Fruit fly (Drosophila melanogaster) whole organism, embryonic: ENCODE data around the gene dor.

Experiments used
- Abd-B ChIP-seq: fragments of 200-800 bp; sonication (Bioruptor generic); optimal IDR thresholded peaks from 2 replicates; lab custom pipeline; 2018; ENCODE audit warnings: missing biosample characterization, mild to moderate bottlenecking, missing genetic modification characterization, moderate library complexity
- Adf1 ChIP-seq: fragments of 200-800 bp; sonication (Bioruptor generic); IDR thresholded peaks from 2 replicates; pipeline ENCODE4 v1.3.6; 2022; ENCODE audit warnings: missing biosample characterization, missing genetic modification characterization
- Aef1 ChIP-seq: fragments of 200-800 bp; sonication (Bioruptor generic); IDR thresholded peaks from 3 replicates; pipeline ENCODE4 v1.3.6; 2022; ENCODE audit warnings: missing biosample characterization, missing genetic modification characterization
- Atf3 ChIP-seq: fragments of 200-800 bp; sonication (Bioruptor generic); optimal IDR thresholded peaks from 3 replicates; lab custom pipeline; 2016; ENCODE audit warnings: missing biosample characterization, missing genetic modification characterization
- Bgb ChIP-seq: fragments of 200-800 bp; sonication (Bioruptor generic); IDR thresholded peaks from 2 replicates; pipeline ENCODE4 v1.3.6; 2022; ENCODE audit warnings: missing biosample characterization, missing genetic modification characterization; ENCODE audit not compliant: partially characterized antibody
- CG10147 ChIP-seq: fragments of 200-800 bp; sonication (Bioruptor generic); optimal IDR thresholded peaks from 2 replicates; lab custom pipeline; 2019; ENCODE audit warnings: missing biosample characterization, mild to moderate bottlenecking, missing genetic modification characterization, moderate library complexity
- CG10654 ChIP-seq: fragments of 200-800 bp; sonication (Bioruptor generic); optimal IDR thresholded peaks from 2 replicates; lab custom pipeline; 2016; ENCODE audit warnings: missing biosample characterization, missing genetic modification characterization
- CG11696 ChIP-seq: fragments of 200-800 bp; sonication (Bioruptor generic); IDR thresholded peaks from 2 replicates; pipeline ENCODE4 v1.3.6; 2022; ENCODE audit warnings: missing biosample characterization, missing genetic modification characterization
- CG11723 ChIP-seq: fragments of 200-800 bp; sonication (Bioruptor generic); optimal IDR thresholded peaks from 2 replicates; lab custom pipeline; 2017; ENCODE audit warnings: missing biosample characterization, mild to moderate bottlenecking, missing genetic modification characterization
- CG12104 ChIP-seq: fragments of 200-800 bp; sonication (Bioruptor generic); optimal IDR thresholded peaks from 3 replicates; lab custom pipeline; 2016; ENCODE audit warnings: missing biosample characterization, missing genetic modification characterization
- CG12769 ChIP-seq: fragments of 200-800 bp; sonication (Bioruptor generic); optimal IDR thresholded peaks from 2 replicates; lab custom pipeline; 2019; ENCODE audit warnings: missing biosample characterization, mild to moderate bottlenecking, missing genetic modification characterization, moderate library complexity
- CG12942 ChIP-seq: fragments of 200-800 bp; sonication (Bioruptor generic); optimal IDR thresholded peaks from 3 replicates; lab custom pipeline; 2016; ENCODE audit warnings: missing biosample characterization, missing genetic modification characterization
- CG14441 ChIP-seq: fragments of 200-800 bp; sonication (Bioruptor generic); IDR thresholded peaks from 2 replicates; pipeline ENCODE4 v1.3.6; 2022; ENCODE audit warnings: missing biosample characterization, missing genetic modification characterization
- CG32532 ChIP-seq: fragments of 200-800 bp; sonication (Bioruptor generic); IDR thresholded peaks from 2 replicates; pipeline ENCODE4 v1.3.6; 2022; ENCODE audit warnings: missing biosample characterization, missing genetic modification characterization
- CG34376 ChIP-seq: fragments of 200-800 bp; sonication (Bioruptor generic); optimal IDR thresholded peaks from 2 replicates; lab custom pipeline; 2018; ENCODE audit warnings: missing biosample characterization, mild to moderate bottlenecking, missing genetic modification characterization
- CG3726 ChIP-seq: fragments of 200-800 bp; sonication (Bioruptor generic); IDR thresholded peaks from 3 replicates; pipeline ENCODE4, ENCODE4 v1.3.6; 2022; ENCODE audit warnings: missing biosample characterization, missing genetic modification characterization
- CG43689 ChIP-seq: fragments of 200-800 bp; sonication (Bioruptor generic); IDR thresholded peaks from 2 replicates; pipeline ENCODE4 v1.3.6; 2022; ENCODE audit warnings: missing biosample characterization, missing genetic modification characterization
- CG7556 ChIP-seq: fragments of 200-800 bp; sonication (Bioruptor generic); optimal IDR thresholded peaks from 2 replicates; lab custom pipeline; 2017; ENCODE audit warnings: missing biosample characterization, mild to moderate bottlenecking, missing genetic modification characterization
- Camta ChIP-seq: fragments of 200-800 bp; sonication (Bioruptor generic); optimal IDR thresholded peaks from 2 replicates; lab custom pipeline; 2016; ENCODE audit warnings: missing biosample characterization, missing genetic modification characterization
- Deaf1 ChIP-seq: fragments of 200-800 bp; optimal IDR thresholded peaks from 3 replicates; lab custom pipeline; 2019; ENCODE audit warnings: missing biosample characterization, mild to moderate bottlenecking, missing genetic modification characterization, moderate library complexity
- Drgx ChIP-seq: fragments of 200-800 bp; sonication (Bioruptor generic); IDR thresholded peaks from 2 replicates; pipeline ENCODE4 v1.3.6; 2022; ENCODE audit warnings: missing biosample characterization, missing genetic modification characterization
- HmgZ ChIP-seq: fragments of 200-800 bp; sonication (Bioruptor generic); optimal IDR thresholded peaks from 2 replicates; lab custom pipeline; 2018; ENCODE audit warnings: missing biosample characterization, mild to moderate bottlenecking, missing genetic modification characterization
- MBD-R2 ChIP-seq: fragments of 200-800 bp; sonication (Bioruptor generic); IDR thresholded peaks from 2 replicates; pipeline ENCODE4 v1.3.6; 2022; ENCODE audit warnings: missing biosample characterization, missing genetic modification characterization
- Trl ChIP-seq, 3 experiments: fragments of >200 bp in 2 of 3; fragments of 200-800 bp in 1 of 3; sonication (Bioruptor generic) in 1 of 3; optimal IDR thresholded peaks; 2 replicates in 1 of 3; 3 replicates in 2 of 3; lab custom pipeline; 2016 to 2017; ENCODE audit warnings: missing biosample characterization in 1 of 3, missing genetic modification characterization in 1 of 3
- ab ChIP-seq: fragments of 200-800 bp; sonication (Bioruptor generic); optimal IDR thresholded peaks from 2 replicates; lab custom pipeline; 2016; ENCODE audit warnings: missing biosample characterization, missing genetic modification characterization
- abd-A ChIP-seq: fragments of 200-800 bp; sonication (Bioruptor generic); optimal IDR thresholded peaks from 3 replicates; lab custom pipeline; 2019; ENCODE audit warnings: missing biosample characterization, mild to moderate bottlenecking, missing genetic modification characterization, moderate library complexity
- al ChIP-seq: fragments of 200-800 bp; sonication (Bioruptor generic); IDR thresholded peaks from 2 replicates; pipeline ENCODE4 v1.3.6; 2022; ENCODE audit warnings: missing biosample characterization, missing genetic modification characterization
- az2 ChIP-seq: fragments of 200-800 bp; sonication (Bioruptor generic); optimal IDR thresholded peaks from 3 replicates; lab custom pipeline; 2016; ENCODE audit warnings: missing biosample characterization, missing genetic modification characterization
- cg ChIP-seq: fragments of 200-800 bp; sonication (Bioruptor generic); optimal IDR thresholded peaks from 3 replicates; lab custom pipeline; 2019; ENCODE audit warnings: missing biosample characterization, mild to moderate bottlenecking, missing genetic modification characterization, moderate library complexity
- chinmo ChIP-seq: fragments of 200-800 bp; sonication (Bioruptor generic); IDR thresholded peaks from 4 replicates; pipeline ENCODE4 v1.3.6; 2022; ENCODE audit warnings: missing biosample characterization, missing genetic modification characterization; ENCODE audit not compliant: partially characterized antibody
- chn ChIP-seq: fragments of 200-800 bp; sonication (Bioruptor generic); optimal IDR thresholded peaks from 2 replicates; lab custom pipeline; 2016; ENCODE audit warnings: missing biosample characterization, missing genetic modification characterization
- corto ChIP-seq: fragments of 200-800 bp; sonication (Bioruptor generic); optimal IDR thresholded peaks from 2 replicates; lab custom pipeline; 2016; ENCODE audit warnings: missing biosample characterization, mild to moderate bottlenecking, missing genetic modification characterization, moderate library complexity
- crol ChIP-seq: fragments of 200-800 bp; sonication (Bioruptor generic); IDR thresholded peaks from 2 replicates; pipeline ENCODE4 v1.3.6; 2022; ENCODE audit warnings: missing biosample characterization, missing genetic modification characterization
- eve ChIP-seq, 2 experiments: fragments of >200 bp; optimal IDR thresholded peaks; 2 replicates each; lab custom pipeline; 2017; ENCODE audit warnings: missing biosample characterization in 2 of 2, missing genetic modification characterization in 2 of 2
- ftz-f1 ChIP-seq: fragments of 200-800 bp; sonication (Bioruptor generic); optimal IDR thresholded peaks from 2 replicates; lab custom pipeline; 2016; ENCODE audit warnings: missing biosample characterization, missing genetic modification characterization
- kah ChIP-seq: fragments of 200-800 bp; sonication (Bioruptor generic); optimal IDR thresholded peaks from 2 replicates; lab custom pipeline; 2018; ENCODE audit warnings: missing biosample characterization, mild to moderate bottlenecking, missing genetic modification characterization
- lilli ChIP-seq: fragments of 200-800 bp; sonication (Bioruptor generic); optimal IDR thresholded peaks from 3 replicates; lab custom pipeline; 2016; ENCODE audit warnings: missing biosample characterization, missing genetic modification characterization
- pan ChIP-seq, 4 experiments: fragments of >200 bp in 3 of 4; fragments of 200-800 bp in 1 of 4; sonication (Bioruptor generic) in 1 of 4; optimal IDR thresholded peaks in 3 of 4; IDR thresholded peaks in 1 of 4; 2 replicates each; pipeline versions ENCODE4 v1.3.6 to Lab custom; 2017 to 2022; ENCODE audit warnings: missing biosample characterization in 2 of 4, missing genetic modification characterization in 2 of 4, mixed read lengths in 1 of 4
- rib ChIP-seq: fragments of 200-800 bp; sonication (Bioruptor generic); IDR thresholded peaks from 2 replicates; pipeline ENCODE4 v1.3.6; 2022; ENCODE audit warnings: missing biosample characterization, missing genetic modification characterization
- sug ChIP-seq: fragments of 200-800 bp; optimal IDR thresholded peaks from 2 replicates; lab custom pipeline; 2019; ENCODE audit warnings: missing biosample characterization, mild to moderate bottlenecking, missing genetic modification characterization, moderate library complexity
- tx ChIP-seq: fragments of 200-800 bp; sonication (Bioruptor generic); optimal IDR thresholded peaks from 2 replicates; lab custom pipeline; 2016; ENCODE audit warnings: missing biosample characterization, missing genetic modification characterization
- wek ChIP-seq: fragments of 200-800 bp; sonication (Bioruptor generic); optimal IDR thresholded peaks from 3 replicates; lab custom pipeline; 2018; ENCODE audit warnings: missing biosample characterization, mild to moderate bottlenecking, missing genetic modification characterization, moderate library complexity
- yki ChIP-seq: fragments of >200 bp; optimal IDR thresholded peaks from 3 replicates; lab custom pipeline; 2018
- z ChIP-seq: fragments of 200-800 bp; sonication (Bioruptor generic); IDR thresholded peaks from 3 replicates; pipeline ENCODE4 v1.3.6; 2022; ENCODE audit warnings: missing biosample characterization, missing genetic modification characterization

The dor gene

DNA sequence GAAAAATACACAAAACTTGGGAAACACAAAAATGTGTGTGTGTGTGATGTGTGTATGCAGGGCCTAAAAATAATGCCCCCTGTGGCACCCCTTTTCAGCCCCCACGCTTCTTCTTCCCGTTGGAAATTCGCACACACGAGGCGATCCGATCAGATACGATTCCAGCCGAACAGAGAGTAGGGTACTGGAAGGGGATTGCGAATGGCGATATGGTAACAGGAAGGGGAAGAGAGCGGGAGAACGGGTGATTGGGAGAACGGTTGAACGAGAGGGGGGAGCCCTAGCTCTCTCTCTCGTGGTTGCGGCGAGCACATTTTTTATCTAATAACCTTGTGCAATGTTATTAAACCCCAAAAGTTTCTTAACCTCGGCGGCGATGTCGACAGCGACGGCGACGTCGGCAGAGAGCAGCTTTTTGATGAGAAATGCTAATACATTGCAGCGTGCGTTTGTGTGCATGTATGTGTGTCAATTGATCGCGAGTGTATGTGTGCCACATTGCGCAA, 47.9 kb upstream of the dor start:
- TF ChIP-seq corto (GFP tag; lab: Kevin White, UChicago): peak; percentile 66
- no peak for TF ChIP-seq CG12942 (GFP tag; lab: Kevin White, UChicago)
- TF ChIP-seq HmgZ: no peak
- TF ChIP-seq CG32532 (GFP tag; lab: Robert Waterston, UW): no peak
- peak; percentile 81 for TF ChIP-seq CG12769
- TF ChIP-seq Trl (optimal IDR thresholded peaks at IDR 0.05; lab: Kevin White, UChicago): peak; percentile 35 to 52
- no peak for TF ChIP-seq Trl (GFP tag; optimal IDR thresholded peaks at IDR 0.05; lab: Kevin White, UChicago)
- TF ChIP-seq CG14441 (GFP tag; lab: Robert Waterston, UW): no peak
- TF ChIP-seq Adf1 (GFP tag; lab: Robert Waterston, UW): peak; percentile 81; the same call in 1 of the 2 replicates
- TF ChIP-seq cg: peak; percentile 28
- peak; percentile 73; the same call in 1 of the 2 replicates for TF ChIP-seq rib
- TF ChIP-seq chn: no peak
- TF ChIP-seq ftz-f1 (GFP tag; lab: Kevin White, UChicago): peak; percentile 80
- 0 out of 4 replicates have a peak, but pooled peaks have one; percentile 45 for TF ChIP-seq chinmo (GFP tag; lab: Robert Waterston, UW)
- TF ChIP-seq Atf3 (GFP tag; lab: Kevin White, UChicago): no peak
- peak; percentile 91 for TF ChIP-seq Deaf1
- TF ChIP-seq z (GFP tag; lab: Robert Waterston, UW): peak; percentile 38; the same call in 1 of the 3 replicates
- TF ChIP-seq Camta (GFP tag; lab: Kevin White, UChicago): no peak
- TF ChIP-seq pan (optimal IDR thresholded peaks at IDR 0.05; lab: Kevin White, UChicago): no peak
- peak in 1 of 2 experiments; percentile 8 for TF ChIP-seq pan (GFP tag; optimal IDR thresholded peaks at IDR 0.05 in 1 of 2, IDR thresholded peaks at IDR 0.05 in 1 of 2)
- TF ChIP-seq Bgb (GFP tag; lab: Robert Waterston, UW): no peak
- TF ChIP-seq crol: peak; percentile 83

DNA sequence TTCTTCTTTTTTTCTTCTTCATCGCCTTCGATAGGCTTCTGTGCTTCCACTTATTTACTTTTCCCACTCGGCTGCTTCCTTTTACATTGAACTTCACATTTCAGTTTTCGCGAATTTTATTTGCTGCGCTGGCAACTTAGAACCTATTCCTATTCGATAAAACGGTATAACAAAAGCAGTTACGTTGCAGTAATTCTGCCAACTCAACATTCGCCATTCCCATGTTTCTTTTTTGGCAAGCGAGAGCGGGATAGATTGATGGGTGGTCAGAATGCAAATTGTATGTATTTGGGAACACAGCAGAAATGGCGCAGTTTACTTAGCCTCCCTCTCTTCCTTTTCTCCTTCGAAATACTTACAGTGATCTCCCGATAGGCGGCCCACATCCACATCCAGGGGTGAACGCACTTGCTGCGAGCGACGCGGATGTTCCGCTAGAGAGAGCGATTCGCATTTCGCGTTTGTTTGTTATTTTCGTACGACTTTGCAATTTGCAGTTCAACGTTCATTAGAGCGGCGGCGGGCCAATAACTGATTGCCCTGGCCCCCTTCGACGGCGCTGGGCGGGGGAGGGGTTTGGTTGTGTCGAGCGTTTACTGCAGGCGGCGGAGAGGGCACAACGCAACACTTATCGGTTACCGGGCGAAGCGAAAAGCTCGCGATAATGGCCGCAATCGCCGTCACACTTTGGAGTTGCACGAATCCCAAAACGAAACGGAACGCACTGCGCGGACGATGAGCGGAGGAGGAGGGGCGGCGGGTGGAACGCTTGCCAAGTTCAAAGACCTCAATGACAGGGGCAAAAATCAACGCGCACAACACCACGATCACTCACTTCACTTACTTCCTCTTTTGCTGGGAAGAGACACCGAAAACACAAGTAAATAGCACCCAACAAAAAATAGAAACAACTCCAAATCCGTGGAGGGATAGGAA, 46.9 kb upstream of the dor start:
- TF ChIP-seq crol (peak; percentile 74), abd-A (no peak), sug (tag; lab: Kevin White, UChicago) (peak; percentile 19), Drgx (GFP tag; lab: Robert Waterston, UW) (peak; percentile 53)

DNA sequence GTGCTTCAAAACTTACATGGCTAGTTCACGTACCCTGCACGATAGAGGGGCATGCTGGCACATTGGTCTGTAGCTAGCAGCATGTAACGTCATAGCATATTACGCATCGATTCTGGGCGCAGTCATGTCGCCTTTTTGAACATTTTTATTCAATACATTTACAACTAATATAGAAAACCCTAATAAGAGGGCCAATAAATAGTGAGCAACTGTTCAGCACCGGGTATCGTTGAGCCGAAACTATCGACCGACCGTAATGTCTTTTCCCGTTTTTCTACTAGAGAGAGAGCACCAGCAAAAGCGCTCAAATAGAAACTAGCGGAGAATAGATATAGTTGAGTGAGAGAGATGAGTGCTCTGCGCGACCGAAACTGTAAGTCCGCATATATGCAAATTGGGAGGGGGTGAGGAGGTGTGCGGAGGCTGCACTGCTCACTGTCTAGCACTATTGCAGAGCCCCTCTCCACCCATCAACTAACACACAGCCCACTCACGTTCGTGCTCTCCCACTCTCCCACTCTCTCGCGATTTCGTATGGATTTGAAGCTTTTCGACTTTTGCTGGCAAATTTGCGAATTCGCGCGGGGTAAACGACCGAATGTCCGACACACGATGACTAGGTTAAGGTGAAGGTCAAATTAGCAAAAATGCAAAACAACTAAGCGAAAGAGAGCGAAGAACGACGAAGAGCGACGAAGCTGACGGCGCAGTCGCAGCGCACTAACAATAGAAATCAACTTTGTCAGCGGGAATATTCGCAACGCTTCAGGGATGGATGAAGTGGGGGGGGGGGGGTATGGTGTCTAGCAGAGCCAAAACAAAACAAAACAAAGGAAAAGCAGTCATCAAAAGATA, 45.9 kb upstream of the dor start:
- TF ChIP-seq lilli (peak; percentile 91), ab (GFP tag; lab: Kevin White, UChicago) (peak; percentile 72), Abd-B (GFP tag; lab: Kevin White, UChicago) (peak; percentile 82), cg (no peak), CG10147 (GFP tag; lab: Kevin White, UChicago) (peak; percentile 66), MBD-R2 (GFP tag; lab: Robert Waterston, UW) (peak; percentile 59), Aef1 (GFP tag; lab: Robert Waterston, UW) (peak; percentile 87), CG7556 (peak; percentile 70), wek (no peak), CG11696 (GFP tag; lab: Robert Waterston, UW) (no peak), yki (lab: Kevin White, UChicago) (no peak), CG3726 (GFP tag; lab: Robert Waterston, UW) (peak; percentile 67; the same call in 2 of the 3 replicates), eve (GFP tag; optimal IDR thresholded peaks at IDR 0.05; lab: Kevin White, UChicago) (no peak), az2 (peak; percentile 70), CG11723 (GFP tag; lab: Kevin White, UChicago) (peak; percentile 27), kah (GFP tag; lab: Kevin White, UChicago) (no peak), CG12104 (GFP tag; lab: Kevin White, UChicago) (no peak), tx (peak; percentile 73), CG43689 (GFP tag; lab: Robert Waterston, UW) (peak; percentile 59; the same call in 1 of the 2 replicates), corto (GFP tag; lab: Kevin White, UChicago) (no peak), CG34376 (GFP tag; lab: Kevin White, UChicago) (peak; percentile 40), CG10654 (peak; percentile 66), al (GFP tag; lab: Robert Waterston, UW) (peak; percentile 87)
